Fruit fly (Drosophila melanogaster) whole organism, embryonic: ENCODE data around the gene Ku80.

Experiments
- ATbp ChIP-seq: fragments of 200-800 bp; sonication (Bioruptor generic); optimal IDR thresholded peaks from 2 replicates; lab custom pipeline; 2017; ENCODE audit warnings: missing biosample characterization, mild to moderate bottlenecking, missing genetic modification characterization, missing genetic modification reagents
- CG10267 ChIP-seq: fragments of 200-800 bp; sonication (Bioruptor generic); optimal IDR thresholded peaks from 2 replicates; lab custom pipeline; 2018; ENCODE audit warnings: missing biosample characterization, mild to moderate bottlenecking, missing genetic modification characterization, moderate library complexity
- CG10543 ChIP-seq: fragments of 200-800 bp; sonication (Bioruptor generic); optimal IDR thresholded peaks from 3 replicates; lab custom pipeline; 2017; ENCODE audit warnings: missing biosample characterization, mild to moderate bottlenecking, missing genetic modification characterization, moderate library complexity
- CG11456 ChIP-seq: fragments of 200-800 bp; sonication (Bioruptor generic); IDR thresholded peaks from 3 replicates; pipeline ENCODE4 v1.3.6; 2022; ENCODE audit warnings: missing biosample characterization, missing genetic modification characterization
- CG11560 ChIP-seq: fragments of 200-800 bp; sonication (Bioruptor generic); IDR thresholded peaks from 3 replicates; pipeline ENCODE4 v1.3.6; 2022; ENCODE audit warnings: missing biosample characterization, missing genetic modification characterization
- CG13123 ChIP-seq: fragments of 200-800 bp; sonication (Bioruptor generic); optimal IDR thresholded peaks from 2 replicates; lab custom pipeline; 2016; ENCODE audit warnings: missing biosample characterization, missing genetic modification characterization
- CG13296 ChIP-seq: fragments of 200-800 bp; sonication (Bioruptor generic); optimal IDR thresholded peaks from 3 replicates; lab custom pipeline; 2018; ENCODE audit warnings: missing biosample characterization, mild to moderate bottlenecking, missing genetic modification characterization
- CG13424 ChIP-seq: fragments of 200-800 bp; sonication (Bioruptor generic); optimal IDR thresholded peaks from 2 replicates; lab custom pipeline; 2019; ENCODE audit warnings: missing biosample characterization, mild to moderate bottlenecking, missing genetic modification characterization, moderate library complexity
- CG14860 ChIP-seq: fragments of 200-800 bp; sonication (Bioruptor generic); IDR thresholded peaks from 3 replicates; pipeline ENCODE4 v1.3.6; 2022; ENCODE audit warnings: missing biosample characterization, missing genetic modification characterization; ENCODE audit not compliant: partially characterized antibody
- CG15479 ChIP-seq: fragments of 200-800 bp; sonication (Bioruptor generic); optimal IDR thresholded peaks from 3 replicates; lab custom pipeline; 2019; ENCODE audit warnings: missing biosample characterization, mild to moderate bottlenecking, missing genetic modification characterization, moderate library complexity
- CG1602 ChIP-seq: fragments of 200-800 bp; sonication (Bioruptor generic); optimal IDR thresholded peaks from 3 replicates; lab custom pipeline; 2016; ENCODE audit warnings: missing biosample characterization, missing genetic modification characterization
- CG3163 ChIP-seq: fragments of 200-800 bp; sonication (Bioruptor generic); optimal IDR thresholded peaks from 3 replicates; lab custom pipeline; 2016; ENCODE audit warnings: missing biosample characterization, missing genetic modification characterization
- CG34224 ChIP-seq: fragments of 200-800 bp; sonication (Bioruptor generic); IDR thresholded peaks from 3 replicates; pipeline ENCODE4 v1.3.6; 2022; ENCODE audit warnings: missing biosample characterization, missing genetic modification characterization; ENCODE audit not compliant: partially characterized antibody
- CG4617 ChIP-seq: fragments of 200-800 bp; sonication (Bioruptor generic); optimal IDR thresholded peaks from 3 replicates; lab custom pipeline; 2016; ENCODE audit warnings: missing biosample characterization, missing genetic modification characterization, borderline replicate concordance
- CG4854 ChIP-seq: fragments of 200-800 bp; sonication (Bioruptor generic); optimal IDR thresholded peaks from 2 replicates; lab custom pipeline; 2016; ENCODE audit warnings: missing biosample characterization, missing genetic modification characterization, inconsistent platforms
- CG5953 ChIP-seq: fragments of 200-800 bp; sonication (Bioruptor generic); IDR thresholded peaks from 2 replicates; pipeline ENCODE4 v1.3.6; 2022; ENCODE audit warnings: missing biosample characterization, missing genetic modification characterization
- CG7963 ChIP-seq: fragments of 200-800 bp; sonication (Bioruptor generic); IDR thresholded peaks from 3 replicates; pipeline ENCODE4 v1.3.6; 2022; ENCODE audit warnings: missing biosample characterization, missing genetic modification characterization; ENCODE audit not compliant: partially characterized antibody
- CG8388 ChIP-seq: fragments of 200-800 bp; sonication (Bioruptor generic); optimal IDR thresholded peaks from 2 replicates; lab custom pipeline; 2019; ENCODE audit warnings: missing biosample characterization, mild to moderate bottlenecking, missing genetic modification characterization, moderate library complexity
- CG9437 ChIP-seq: fragments of 200-800 bp; sonication (Bioruptor generic); optimal IDR thresholded peaks from 2 replicates; lab custom pipeline; 2018; ENCODE audit warnings: missing biosample characterization, mild to moderate bottlenecking, missing genetic modification characterization
- CHES-1-like ChIP-seq: fragments of 200-800 bp; sonication (Bioruptor generic); optimal IDR thresholded peaks from 2 replicates; lab custom pipeline; 2016; ENCODE audit warnings: missing biosample characterization, missing genetic modification characterization
- D19B ChIP-seq: fragments of 200-800 bp; sonication (Bioruptor generic); optimal IDR thresholded peaks from 2 replicates; lab custom pipeline; 2017; ENCODE audit warnings: missing biosample characterization, mild to moderate bottlenecking, missing genetic modification characterization
- Doc2 ChIP-seq: fragments of 200-800 bp; sonication (Bioruptor generic); IDR thresholded peaks from 2 replicates; pipeline ENCODE4 v1.3.6; 2022; ENCODE audit warnings: missing biosample characterization, missing genetic modification characterization
- Dref ChIP-seq: fragments of 200-800 bp; sonication (Bioruptor generic); IDR thresholded peaks from 2 replicates; pipeline ENCODE4 v1.3.6; 2022; ENCODE audit warnings: missing biosample characterization, missing genetic modification characterization
- Gsc ChIP-seq: fragments of 200-800 bp; sonication (Bioruptor generic); IDR thresholded peaks from 2 replicates; pipeline ENCODE4 v1.3.6; 2022; ENCODE audit warnings: missing biosample characterization, missing genetic modification characterization
- HLH3B ChIP-seq: fragments of 200-800 bp; sonication (Bioruptor generic); IDR thresholded peaks from 2 replicates; pipeline ENCODE4 v1.3.6; 2022; ENCODE audit warnings: missing biosample characterization, missing genetic modification characterization
- MTF-1 ChIP-seq: fragments of 200-800 bp; sonication (Bioruptor generic); optimal IDR thresholded peaks from 2 replicates; lab custom pipeline; 2018; ENCODE audit warnings: missing biosample characterization, mild to moderate bottlenecking, missing genetic modification characterization, borderline replicate concordance
- Max ChIP-seq: fragments of 200-800 bp; sonication (Bioruptor generic); optimal IDR thresholded peaks from 2 replicates; lab custom pipeline; 2016; ENCODE audit warnings: missing biosample characterization, mild to moderate bottlenecking, missing genetic modification characterization
- Myb ChIP-seq: fragments of 200-800 bp; sonication (Bioruptor generic); optimal IDR thresholded peaks from 2 replicates; lab custom pipeline; 2016; ENCODE audit warnings: missing biosample characterization, missing genetic modification characterization
- Neu2 ChIP-seq: fragments of 200-800 bp; sonication (Bioruptor generic); optimal IDR thresholded peaks from 3 replicates; lab custom pipeline; 2016; ENCODE audit warnings: missing biosample characterization, missing genetic modification characterization, borderline replicate concordance
- Scr ChIP-seq: fragments of 200-800 bp; sonication (Bioruptor generic); IDR thresholded peaks from 2 replicates; pipeline ENCODE4 v1.3.6; 2022; ENCODE audit warnings: missing biosample characterization, missing genetic modification characterization; ENCODE audit not compliant: partially characterized antibody
- Sin3A ChIP-seq: fragments of >200 bp; optimal IDR thresholded peaks from 2 replicates; lab custom pipeline; 2018
- Sry-δ ChIP-seq: fragments of 200-800 bp; sonication (Bioruptor generic); optimal IDR thresholded peaks from 2 replicates; lab custom pipeline; 2016; ENCODE audit warnings: missing biosample characterization, missing genetic modification characterization
- TFAM ChIP-seq: fragments of 200-800 bp; sonication (Bioruptor generic); optimal IDR thresholded peaks from 2 replicates; lab custom pipeline; 2017; ENCODE audit warnings: missing biosample characterization, missing genetic modification characterization, inconsistent platforms
- ase ChIP-seq: fragments of 200-800 bp; sonication (Bioruptor generic); IDR thresholded peaks from 3 replicates; pipeline ENCODE4 v1.3.6; 2022; ENCODE audit warnings: missing biosample characterization, missing genetic modification characterization
- ato ChIP-seq: fragments of 200-800 bp; sonication (Bioruptor generic); IDR thresholded peaks from 2 replicates; pipeline ENCODE4 v1.3.6; 2022; ENCODE audit warnings: missing biosample characterization, missing genetic modification characterization; ENCODE audit not compliant: partially characterized antibody
- br ChIP-seq: fragments of >200 bp; optimal IDR thresholded peaks from 2 replicates; lab custom pipeline; 2017
- cato ChIP-seq: fragments of 200-800 bp; sonication (Bioruptor generic); optimal IDR thresholded peaks from 2 replicates; lab custom pipeline; 2016; ENCODE audit warnings: missing biosample characterization, missing genetic modification characterization, borderline replicate concordance
- chinmo ChIP-seq: fragments of 200-800 bp; sonication (Bioruptor generic); IDR thresholded peaks from 4 replicates; pipeline ENCODE4 v1.3.6; 2022; ENCODE audit warnings: missing biosample characterization, missing genetic modification characterization; ENCODE audit not compliant: partially characterized antibody
- crp ChIP-seq, 2 experiments: fragments of 200-800 bp; sonication (Bioruptor generic); optimal IDR thresholded peaks; 2 replicates in 1 of 2; 3 replicates in 1 of 2; lab custom pipeline; 2017; ENCODE audit warnings: missing biosample characterization in 2 of 2, missing genetic modification characterization in 2 of 2, mild to moderate bottlenecking in 1 of 2, moderate library complexity in 1 of 2
- exex ChIP-seq: fragments of 200-800 bp; sonication (Bioruptor generic); optimal IDR thresholded peaks from 4 replicates; lab custom pipeline; 2018; ENCODE audit warnings: missing biosample characterization, mild to moderate bottlenecking, missing genetic modification characterization, moderate library complexity
- fru ChIP-seq: fragments of >200 bp; optimal IDR thresholded peaks from 2 replicates; lab custom pipeline; 2017
- ftz-f1 ChIP-seq: fragments of 200-800 bp; sonication (Bioruptor generic); optimal IDR thresholded peaks from 2 replicates; lab custom pipeline; 2016; ENCODE audit warnings: missing biosample characterization, missing genetic modification characterization
- knrl ChIP-seq: fragments of 200-800 bp; sonication (Bioruptor generic); IDR thresholded peaks from 3 replicates; pipeline ENCODE4 v1.3.6; 2022; ENCODE audit warnings: missing biosample characterization, missing genetic modification characterization; ENCODE audit not compliant: partially characterized antibody
- pfk ChIP-seq: fragments of 200-800 bp; sonication (Bioruptor generic); optimal IDR thresholded peaks from 2 replicates; lab custom pipeline; 2018; ENCODE audit warnings: missing biosample characterization, mild to moderate bottlenecking, missing genetic modification characterization, moderate library complexity
- phol ChIP-seq: fragments of 200-800 bp; sonication (Bioruptor generic); optimal IDR thresholded peaks from 3 replicates; lab custom pipeline; 2018; ENCODE audit warnings: missing biosample characterization, mild to moderate bottlenecking, missing genetic modification characterization, moderate library complexity
- psq ChIP-seq: fragments of 200-800 bp; sonication (Bioruptor generic); optimal IDR thresholded peaks from 2 replicates; lab custom pipeline; 2017; ENCODE audit warnings: missing biosample characterization, missing genetic modification characterization
- run ChIP-seq: fragments of 200-800 bp; sonication (Bioruptor generic); optimal IDR thresholded peaks from 3 replicates; lab custom pipeline; 2018; ENCODE audit warnings: missing biosample characterization, mild to moderate bottlenecking, missing genetic modification characterization
- sc ChIP-seq, 3 experiments: fragments of >200 bp in 2 of 3; fragments of 200-800 bp in 1 of 3; sonication (Bioruptor generic) in 1 of 3; optimal IDR thresholded peaks; 2 replicates in 2 of 3; 3 replicates in 1 of 3; lab custom pipeline; 2017; ENCODE audit warnings: mild to moderate bottlenecking in 1 of 3, missing biosample characterization in 1 of 3, missing genetic modification characterization in 1 of 3, missing genetic modification reagents in 1 of 3
- trem ChIP-seq: fragments of 200-800 bp; optimal IDR thresholded peaks from 3 replicates; lab custom pipeline; 2019; ENCODE audit warnings: missing biosample characterization, mild to moderate bottlenecking, missing genetic modification characterization, moderate library complexity
- vnd ChIP-seq: fragments of 200-800 bp; sonication (Bioruptor generic); IDR thresholded peaks from 3 replicates; pipeline ENCODE4 v1.3.6; 2022; ENCODE audit warnings: missing biosample characterization, missing genetic modification characterization; ENCODE audit not compliant: partially characterized antibody

Gene Ku80

dm6 chr2L:15770978-15771377 is at the start of gene Ku80 (continued):
- TF ChIP-seq D19B (no peak), CG7963 (GFP tag; lab: Robert Waterston, UW) (peak; percentile 79), HLH3B (no peak), Doc2 (GFP tag; lab: Robert Waterston, UW) (no peak), CG13296 (GFP tag; lab: Kevin White, UChicago) (no peak), CG9437 (no peak), CG13123 (no peak), CG10543 (GFP tag; lab: Kevin White, UChicago) (no peak), CG8388 (no peak), knrl (GFP tag; lab: Robert Waterston, UW) (peak; percentile 74), ATbp (GFP tag; lab: Kevin White, UChicago) (no peak), Myb (GFP tag; lab: Kevin White, UChicago) (peak; percentile 94), phol (tag; lab: Kevin White, UChicago) (peak; percentile 22), TFAM (no peak), run (tag; lab: Kevin White, UChicago) (no peak), fru (no peak), Sin3A (lab: Kevin White, UChicago) (peak; percentile 39), Sry-δ (peak; percentile 67), CG1602 (no peak), ftz-f1 (GFP tag; lab: Kevin White, UChicago) (no peak), CG13424 (tag; lab: Kevin White, UChicago) (no peak), cato (GFP tag; lab: Kevin White, UChicago) (no peak), CG4854 (GFP tag; lab: Kevin White, UChicago) (peak; percentile 91), sc (optimal IDR thresholded peaks at IDR 0.05; lab: Kevin White, UChicago) (no peak), sc (GFP tag; optimal IDR thresholded peaks at IDR 0.05; lab: Kevin White, UChicago) (no peak), chinmo (GFP tag; lab: Robert Waterston, UW) (peak; percentile 66; the same call in 1 of the 4 replicates), ase (no peak), CHES-1-like (GFP tag; lab: Kevin White, UChicago) (no peak), pfk (GFP tag; lab: Kevin White, UChicago) (no peak), br (no peak), CG34224 (peak; percentile 65; the same call in 1 of the 3 replicates), Gsc (GFP tag; lab: Robert Waterston, UW) (no peak), vnd (GFP tag; lab: Robert Waterston, UW) (peak; percentile 70; the same call in 2 of the 3 replicates), CG3163 (GFP tag; lab: Kevin White, UChicago) (no peak), trem (peak; percentile 17), CG14860 (peak; percentile 72), CG11560 (no peak), Neu2 (no peak), crp (GFP tag; optimal IDR thresholded peaks at IDR 0.05; lab: Kevin White, UChicago) (peak in 1 of 2 experiments; percentile 29), MTF-1 (no peak), CG5953 (GFP tag; lab: Robert Waterston, UW) (no peak), ato (GFP tag; lab: Robert Waterston, UW) (peak; percentile 76), CG15479 (GFP tag; lab: Kevin White, UChicago) (no peak), CG10267 (tag; lab: Kevin White, UChicago) (peak; percentile 4), Max (GFP tag; lab: Kevin White, UChicago) (no peak), psq (GFP tag; lab: Kevin White, UChicago) (no peak), CG11456 (GFP tag; lab: Robert Waterston, UW) (no peak), CG4617 (peak; percentile 7), Scr (GFP tag; lab: Robert Waterston, UW) (peak; percentile 72), Dref (GFP tag; lab: Robert Waterston, UW) (peak; percentile 90), exex (tag; lab: Kevin White, UChicago) (no peak)
